Fruit fly (Drosophila melanogaster): ENCODE data around the gene CG9386.

- no peak for TF ChIP-seq usp (GFP tag; optimal IDR thresholded peaks at IDR 0.05)
- TF ChIP-seq Abd-B (GFP tag; optimal IDR thresholded peaks at IDR 0.05), result no peak
- no peak for TF ChIP-seq CG9705 (GFP tag; optimal IDR thresholded peaks at IDR 0.05)
Measured at dm6 chr3R:9596615-9597014, 41.4 kb upstream of the CG9386 start.

Measured in whole organism, wandering third instar larva.